Worm (Caenorhabditis elegans): ENCODE measurements around the gene ZK262.9.

DNA sequence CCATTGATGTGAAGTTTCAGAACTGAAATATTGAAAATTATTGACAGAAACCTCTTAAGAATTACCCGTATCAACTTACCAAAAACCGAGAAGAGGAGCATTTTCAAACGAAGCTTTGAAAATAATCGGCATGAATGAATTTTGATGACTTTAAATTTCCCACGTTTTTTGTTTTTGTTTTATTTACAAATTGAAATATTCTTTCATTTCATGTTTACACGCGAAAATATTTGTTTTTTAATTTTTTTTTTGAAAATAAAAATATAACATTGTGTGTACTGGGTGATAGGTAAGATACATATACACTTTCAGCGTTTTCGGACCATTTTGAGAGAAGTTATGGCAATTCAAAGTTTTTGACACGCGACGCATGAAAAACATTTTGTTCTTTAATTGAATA lies 43.9 kb upstream of the ZK262.9 start, which contains the start of gene Y51A2B.9:
- no peak for TF ChIP-seq dao-5 (tag; optimal IDR thresholded peaks at IDR 0.05)
- TF ChIP-seq W03F9.2 (tag; optimal IDR thresholded peaks at IDR 0.05) = no peak

All from whole organism, L4/young adult.